Fruit fly (Drosophila melanogaster): ENCODE measurements around the gene CG32110.
A peak's percentile ranks its signal among the peaks of the same experiment; 100 is the strongest.

The CG32110 gene

dm6 chr3L:12849867-12850301, 41.4 kb downstream of the CG32110 start, which contains the start of the genes CG10948 and Wbp2 (continued):
- peak; percentile 21 for TF ChIP-seq CG10431 (GFP tag; optimal IDR thresholded peaks at IDR 0.05)
- TF ChIP-seq YL-1 (GFP tag; optimal IDR thresholded peaks at IDR 0.05): peak; percentile 99
- TF ChIP-seq CG10267 (tag; optimal IDR thresholded peaks at IDR 0.05): peak; percentile 59
- TF ChIP-seq Myb (GFP tag; optimal IDR thresholded peaks at IDR 0.05): no peak
- no peak for TF ChIP-seq Dip3 (GFP tag; optimal IDR thresholded peaks at IDR 0.05)
- TF ChIP-seq CG9437 (GFP tag; optimal IDR thresholded peaks at IDR 0.05): peak; percentile 33
- TF ChIP-seq peb (GFP tag; IDR thresholded peaks at IDR 0.05): no peak
- peak in 1 of 2 experiments; percentile 48 for TF ChIP-seq bsh (GFP tag; optimal IDR thresholded peaks at IDR 0.05)
- TF ChIP-seq HmgZ (tag; optimal IDR thresholded peaks at IDR 0.05): peak; percentile 9
- TF ChIP-seq lbe (GFP tag; optimal IDR thresholded peaks at IDR 0.05): peak; percentile 62
- no peak for TF ChIP-seq Blimp-1 (GFP tag; optimal IDR thresholded peaks at IDR 0.05)
- no peak for TF ChIP-seq CG1647 (GFP tag; optimal IDR thresholded peaks at IDR 0.05)
- no peak for TF ChIP-seq CG8944 (GFP tag; optimal IDR thresholded peaks at IDR 0.05)
- peak; percentile 89 for TF ChIP-seq CG12659 (GFP tag; optimal IDR thresholded peaks at IDR 0.05)
- peak; percentile 90 for TF ChIP-seq CG4617 (GFP tag; optimal IDR thresholded peaks at IDR 0.05; ENCODE audit: borderline replicate concordance)
- TF ChIP-seq Dref (GFP tag; IDR thresholded peaks at IDR 0.05): peak; percentile 87
- peak; percentile 65; the same call in 1 of the 4 replicates for TF ChIP-seq Dll (GFP tag; IDR thresholded peaks at IDR 0.05; ENCODE audit: partially characterized antibody)
- TF ChIP-seq mam (GFP tag; optimal IDR thresholded peaks at IDR 0.05): peak; percentile 2
- TF ChIP-seq ttk (GFP tag; IDR thresholded peaks at IDR 0.05): no peak
- peak; percentile 95 for TF ChIP-seq exex (tag; optimal IDR thresholded peaks at IDR 0.05)
- peak; percentile 97 for TF ChIP-seq zen (tag; optimal IDR thresholded peaks at IDR 0.05)
- no peak for TF ChIP-seq CG16779 (GFP tag; IDR thresholded peaks at IDR 0.05)
- TF ChIP-seq CG17568 (GFP tag; optimal IDR thresholded peaks at IDR 0.05): no peak
- peak; percentile 72 for TF ChIP-seq CG3281 (GFP tag; optimal IDR thresholded peaks at IDR 0.05)
- peak; percentile 2 for TF ChIP-seq Sin3A (optimal IDR thresholded peaks at IDR 0.05)
- no peak for TF ChIP-seq lola (GFP tag; optimal IDR thresholded peaks at IDR 0.05)
- no peak for TF ChIP-seq Drgx (GFP tag; IDR thresholded peaks at IDR 0.05)
- no peak for TF ChIP-seq CG30403 (GFP tag; optimal IDR thresholded peaks at IDR 0.05)
- peak; percentile 21 for TF ChIP-seq CG15601 (tag; optimal IDR thresholded peaks at IDR 0.05)
- peak; percentile 8 for TF ChIP-seq CG13296 (GFP tag; optimal IDR thresholded peaks at IDR 0.05)
- peak; percentile 48; the same call in 1 of the 3 replicates for TF ChIP-seq CG16813 (GFP tag; IDR thresholded peaks at IDR 0.05; ENCODE audit: partially characterized antibody)
- TF ChIP-seq pum (GFP tag; optimal IDR thresholded peaks at IDR 0.05): no peak
- TF ChIP-seq CG13287 (GFP tag; IDR thresholded peaks at IDR 0.05; ENCODE audit: partially characterized antibody): peak; percentile 77
- peak; percentile 60; the same call in 1 of the 2 replicates for TF ChIP-seq amos (GFP tag; IDR thresholded peaks at IDR 0.05; ENCODE audit: partially characterized antibody)
- peak; percentile 60 for TF ChIP-seq Bgb (GFP tag; IDR thresholded peaks at IDR 0.05; ENCODE audit: partially characterized antibody)
- no peak for TF ChIP-seq CG9727 (GFP tag; optimal IDR thresholded peaks at IDR 0.05)
- peak; percentile 39 for TF ChIP-seq gro (GFP tag; optimal IDR thresholded peaks at IDR 0.05)
- peak; percentile 83; the same call in 1 of the 2 replicates for TF ChIP-seq ranshi (GFP tag; IDR thresholded peaks at IDR 0.05)
- TF ChIP-seq CG14014 (GFP tag; IDR thresholded peaks at IDR 0.05): no peak
- no peak for TF ChIP-seq CrebB (tag; optimal IDR thresholded peaks at IDR 0.05)
- peak; percentile 73 for TF ChIP-seq Vsx1 (GFP tag; optimal IDR thresholded peaks at IDR 0.05)
- TF ChIP-seq CG10274 (GFP tag; optimal IDR thresholded peaks at IDR 0.05): no peak
- TF ChIP-seq bab2 (GFP tag; optimal IDR thresholded peaks at IDR 0.05): no peak
- TF ChIP-seq CG12155 (GFP tag; optimal IDR thresholded peaks at IDR 0.05): no peak
- no peak for TF ChIP-seq CG9215 (GFP tag; IDR thresholded peaks at IDR 0.05)
- TF ChIP-seq CG18619 (GFP tag; optimal IDR thresholded peaks at IDR 0.05): no peak
- no peak for TF ChIP-seq CG15073 (GFP tag; optimal IDR thresholded peaks at IDR 0.05)
- no peak for TF ChIP-seq HLHmδ (GFP tag; optimal IDR thresholded peaks at IDR 0.05)
- TF ChIP-seq Bdp1 (GFP tag; optimal IDR thresholded peaks at IDR 0.05): no peak
- peak; percentile 100 for TF ChIP-seq kay (GFP tag; optimal IDR thresholded peaks at IDR 0.05)

Measured in whole organism, embryonic.